Fruit fly (Drosophila melanogaster) whole organism, embryonic: ENCODE measurements around the gene Pxn.

ENCODE experiments used
- Abd-B ChIP-seq: fragments of 200-800 bp; sonication (Bioruptor generic); optimal IDR thresholded peaks from 2 replicates; lab custom pipeline; 2018; ENCODE audit warnings: missing biosample characterization, mild to moderate bottlenecking, missing genetic modification characterization, moderate library complexity
- Atf-2 ChIP-seq: fragments of 200-800 bp; sonication (Bioruptor generic); optimal IDR thresholded peaks from 2 replicates; lab custom pipeline; 2016; ENCODE audit warnings: missing biosample characterization, missing genetic modification characterization
- Atf6 ChIP-seq: fragments of 200-800 bp; sonication (Bioruptor generic); IDR thresholded peaks from 2 replicates; pipeline ENCODE4 v1.3.6; 2022; ENCODE audit warnings: missing biosample characterization, missing genetic modification characterization
- Bteb2 ChIP-seq: fragments of 200-800 bp; sonication (Bioruptor generic); optimal IDR thresholded peaks from 2 replicates; lab custom pipeline; 2016; ENCODE audit warnings: missing biosample characterization, missing genetic modification characterization
- CG1024 ChIP-seq: fragments of 200-800 bp; sonication (Bioruptor generic); IDR thresholded peaks from 2 replicates; pipeline ENCODE4 v1.3.6; 2022; ENCODE audit warnings: missing biosample characterization, missing genetic modification characterization
- CG10274 ChIP-seq: fragments of 200-800 bp; sonication (Bioruptor generic); optimal IDR thresholded peaks from 3 replicates; lab custom pipeline; 2017; ENCODE audit warnings: missing biosample characterization, mild to moderate bottlenecking, missing genetic modification characterization
- CG11247 ChIP-seq: fragments of 200-800 bp; sonication (Bioruptor generic); IDR thresholded peaks from 2 replicates; pipeline ENCODE4 v1.3.6; 2022; ENCODE audit warnings: missing biosample characterization, missing genetic modification characterization
- CG11560 ChIP-seq: fragments of 200-800 bp; sonication (Bioruptor generic); IDR thresholded peaks from 3 replicates; pipeline ENCODE4 v1.3.6; 2022; ENCODE audit warnings: missing biosample characterization, missing genetic modification characterization
- CG11723 ChIP-seq: fragments of 200-800 bp; sonication (Bioruptor generic); optimal IDR thresholded peaks from 2 replicates; lab custom pipeline; 2017; ENCODE audit warnings: missing biosample characterization, mild to moderate bottlenecking, missing genetic modification characterization
- CG12391 ChIP-seq: fragments of 200-800 bp; sonication (Bioruptor generic); optimal IDR thresholded peaks from 3 replicates; lab custom pipeline; 2018; ENCODE audit warnings: missing biosample characterization, mild to moderate bottlenecking, missing genetic modification characterization, moderate library complexity
- CG1529 ChIP-seq: fragments of 200-800 bp; sonication (Bioruptor generic); optimal IDR thresholded peaks from 3 replicates; lab custom pipeline; 2018; ENCODE audit warnings: missing biosample characterization, missing genetic modification characterization
- CG1792 ChIP-seq: fragments of 200-800 bp; sonication (Bioruptor generic); optimal IDR thresholded peaks from 2 replicates; lab custom pipeline; 2016; ENCODE audit warnings: missing biosample characterization, missing genetic modification characterization
- CG4707 ChIP-seq: fragments of 200-800 bp; sonication (Bioruptor generic); optimal IDR thresholded peaks from 2 replicates; lab custom pipeline; 2018; ENCODE audit warnings: missing biosample characterization, mild to moderate bottlenecking, missing genetic modification characterization, moderate library complexity
- CG5953 ChIP-seq: fragments of 200-800 bp; sonication (Bioruptor generic); IDR thresholded peaks from 2 replicates; pipeline ENCODE4 v1.3.6; 2022; ENCODE audit warnings: missing biosample characterization, missing genetic modification characterization
- CG6791 ChIP-seq: fragments of 200-800 bp; sonication (Bioruptor generic); IDR thresholded peaks from 3 replicates; pipeline ENCODE4 v1.3.6; 2022; ENCODE audit warnings: missing biosample characterization, missing genetic modification characterization; ENCODE audit not compliant: partially characterized antibody
- CG7556 ChIP-seq: fragments of 200-800 bp; sonication (Bioruptor generic); optimal IDR thresholded peaks from 2 replicates; lab custom pipeline; 2017; ENCODE audit warnings: missing biosample characterization, mild to moderate bottlenecking, missing genetic modification characterization
- CG7928 ChIP-seq: fragments of 200-800 bp; sonication (Bioruptor generic); optimal IDR thresholded peaks from 2 replicates; lab custom pipeline; 2017; ENCODE audit warnings: missing biosample characterization, mild to moderate bottlenecking, missing genetic modification characterization
- CG8359 ChIP-seq: fragments of 200-800 bp; sonication (Bioruptor generic); optimal IDR thresholded peaks from 2 replicates; lab custom pipeline; 2017; ENCODE audit warnings: missing biosample characterization, mild to moderate bottlenecking, missing genetic modification characterization, borderline replicate concordance
- D19A ChIP-seq: fragments of 200-800 bp; optimal IDR thresholded peaks from 3 replicates; lab custom pipeline; 2019; ENCODE audit warnings: missing biosample characterization, mild to moderate bottlenecking, missing genetic modification characterization, moderate library complexity
- Dbx ChIP-seq: fragments of 200-800 bp; sonication (Bioruptor generic); IDR thresholded peaks from 3 replicates; pipeline ENCODE4 v1.3.6; 2022; ENCODE audit warnings: missing biosample characterization, missing genetic modification characterization
- Dip2 ChIP-seq: fragments of 200-800 bp; sonication (Bioruptor generic); IDR thresholded peaks from 2 replicates; pipeline ENCODE4 v1.3.6; 2022; ENCODE audit warnings: missing biosample characterization, missing genetic modification characterization
- Drgx ChIP-seq: fragments of 200-800 bp; sonication (Bioruptor generic); IDR thresholded peaks from 2 replicates; pipeline ENCODE4 v1.3.6; 2022; ENCODE audit warnings: missing biosample characterization, missing genetic modification characterization
- HLH3B ChIP-seq: fragments of 200-800 bp; sonication (Bioruptor generic); IDR thresholded peaks from 2 replicates; pipeline ENCODE4 v1.3.6; 2022; ENCODE audit warnings: missing biosample characterization, missing genetic modification characterization
- MESR4 ChIP-seq: fragments of 200-800 bp; sonication (Bioruptor generic); optimal IDR thresholded peaks from 2 replicates; lab custom pipeline; 2018; ENCODE audit warnings: missing biosample characterization, mild to moderate bottlenecking, missing genetic modification characterization, moderate library complexity
- PHDP ChIP-seq: fragments of 200-800 bp; sonication (Bioruptor generic); optimal IDR thresholded peaks from 3 replicates; lab custom pipeline; 2018; ENCODE audit warnings: missing biosample characterization, mild to moderate bottlenecking, missing genetic modification characterization, moderate library complexity
- Six4 ChIP-seq: fragments of 200-800 bp; sonication (Bioruptor generic); optimal IDR thresholded peaks from 2 replicates; lab custom pipeline; 2016; ENCODE audit warnings: missing biosample characterization, missing genetic modification characterization
- Usf ChIP-seq: fragments of 200-800 bp; sonication (Bioruptor generic); optimal IDR thresholded peaks from 2 replicates; lab custom pipeline; 2017; ENCODE audit warnings: missing genotype, missing biosample characterization, missing genetic modification characterization
- br ChIP-seq: fragments of >200 bp; optimal IDR thresholded peaks from 2 replicates; lab custom pipeline; 2017
- chinmo ChIP-seq: fragments of 200-800 bp; sonication (Bioruptor generic); IDR thresholded peaks from 4 replicates; pipeline ENCODE4 v1.3.6; 2022; ENCODE audit warnings: missing biosample characterization, missing genetic modification characterization; ENCODE audit not compliant: partially characterized antibody
- ci ChIP-seq: fragments of 200-800 bp; sonication (Bioruptor generic); IDR thresholded peaks from 3 replicates; pipeline ENCODE4 v1.3.6; 2022; ENCODE audit warnings: missing biosample characterization, missing genetic modification characterization
- croc ChIP-seq: fragments of 200-800 bp; sonication (Bioruptor generic); conservative IDR thresholded peaks from 3 replicates; pipeline ENCODE4 v1.3.6; 2022; ENCODE audit warnings: missing biosample characterization, missing genetic modification characterization
- da ChIP-seq: fragments of 200-800 bp; sonication (Bioruptor generic); optimal IDR thresholded peaks from 2 replicates; lab custom pipeline; 2016; ENCODE audit warnings: missing biosample characterization, missing genetic modification characterization
- danr ChIP-seq: fragments of 200-800 bp; sonication (Bioruptor generic); IDR thresholded peaks from 2 replicates; pipeline ENCODE4 v1.3.6; 2022; ENCODE audit warnings: missing biosample characterization, missing genetic modification characterization
- dati ChIP-seq: fragments of 200-800 bp; sonication (Bioruptor generic); IDR thresholded peaks from 2 replicates; pipeline ENCODE4 v1.3.6; 2022; ENCODE audit warnings: missing biosample characterization, missing genetic modification characterization
- emc ChIP-seq: fragments of 200-800 bp; sonication (Bioruptor generic); optimal IDR thresholded peaks from 2 replicates; lab custom pipeline; 2016; ENCODE audit warnings: missing biosample characterization, missing genetic modification characterization
- exex ChIP-seq: fragments of 200-800 bp; sonication (Bioruptor generic); optimal IDR thresholded peaks from 4 replicates; lab custom pipeline; 2018; ENCODE audit warnings: missing biosample characterization, mild to moderate bottlenecking, missing genetic modification characterization, moderate library complexity
- fd102C ChIP-seq: fragments of 200-800 bp; sonication (Bioruptor generic); optimal IDR thresholded peaks from 2 replicates; lab custom pipeline; 2018; ENCODE audit warnings: missing biosample characterization, mild to moderate bottlenecking, missing genetic modification characterization, moderate library complexity
- gce ChIP-seq: fragments of 200-800 bp; sonication (Bioruptor generic); IDR thresholded peaks from 3 replicates; pipeline ENCODE4 v1.3.6; 2022; ENCODE audit warnings: missing biosample characterization, missing genetic modification characterization
- gcm2 ChIP-seq: fragments of 200-800 bp; sonication (Bioruptor generic); optimal IDR thresholded peaks from 2 replicates; lab custom pipeline; 2016; ENCODE audit warnings: missing biosample characterization, missing genetic modification characterization
- gsb-n ChIP-seq: fragments of 200-800 bp; sonication (Bioruptor generic); optimal IDR thresholded peaks from 3 replicates; lab custom pipeline; 2018; ENCODE audit warnings: missing biosample characterization, mild to moderate bottlenecking, missing genetic modification characterization
- jigr1 ChIP-seq: fragments of 200-800 bp; sonication (Bioruptor generic); IDR thresholded peaks from 3 replicates; pipeline ENCODE4 v1.3.6; 2022; ENCODE audit warnings: missing biosample characterization, missing genetic modification characterization
- jumu ChIP-seq: fragments of 200-800 bp; sonication (Bioruptor generic); optimal IDR thresholded peaks from 3 replicates; lab custom pipeline; 2016; ENCODE audit warnings: missing biosample characterization, missing genetic modification characterization
- maf-S ChIP-seq: fragments of 200-800 bp; sonication (Bioruptor generic); optimal IDR thresholded peaks from 2 replicates; lab custom pipeline; 2016; ENCODE audit warnings: missing biosample characterization, missing genetic modification characterization
- mld ChIP-seq: fragments of 200-800 bp; sonication (Bioruptor generic); IDR thresholded peaks from 3 replicates; pipeline ENCODE4 v1.3.6; 2022; ENCODE audit warnings: missing biosample characterization, missing genetic modification characterization; ENCODE audit not compliant: partially characterized antibody
- pita ChIP-seq: fragments of 200-800 bp; sonication (Bioruptor generic); optimal IDR thresholded peaks from 2 replicates; lab custom pipeline; 2017; ENCODE audit warnings: missing biosample characterization, mild to moderate bottlenecking, missing genetic modification characterization
- psq ChIP-seq: fragments of 200-800 bp; sonication (Bioruptor generic); optimal IDR thresholded peaks from 2 replicates; lab custom pipeline; 2017; ENCODE audit warnings: missing biosample characterization, missing genetic modification characterization
- scrt ChIP-seq: fragments of 200-800 bp; sonication (Bioruptor generic); optimal IDR thresholded peaks from 2 replicates; lab custom pipeline; 2018; ENCODE audit warnings: missing biosample characterization, mild to moderate bottlenecking, missing genetic modification characterization, moderate library complexity
- sens ChIP-seq: fragments of 200-800 bp; sonication (Bioruptor generic); peaks from one replicate; lab custom pipeline; 2016; ENCODE audit warnings: missing biosample characterization, missing genetic modification characterization
- sima ChIP-seq: fragments of 200-800 bp; sonication (Bioruptor generic); optimal IDR thresholded peaks from 2 replicates; lab custom pipeline; 2016; ENCODE audit warnings: missing biosample characterization, missing genetic modification characterization
- tio ChIP-seq: fragments of 200-800 bp; sonication (Bioruptor generic); optimal IDR thresholded peaks from 2 replicates; lab custom pipeline; 2017; ENCODE audit warnings: missing biosample characterization, missing genetic modification characterization, inconsistent platforms
- unpg ChIP-seq: fragments of 200-800 bp; sonication (Bioruptor generic); optimal IDR thresholded peaks from 3 replicates; lab custom pipeline; 2018; ENCODE audit warnings: missing biosample characterization, mild to moderate bottlenecking, missing genetic modification characterization, moderate library complexity
- wek ChIP-seq: fragments of 200-800 bp; sonication (Bioruptor generic); optimal IDR thresholded peaks from 3 replicates; lab custom pipeline; 2018; ENCODE audit warnings: missing biosample characterization, mild to moderate bottlenecking, missing genetic modification characterization, moderate library complexity
- zfh2 ChIP-seq: fragments of 200-800 bp; sonication (Bioruptor generic); optimal IDR thresholded peaks from 2 replicates; lab custom pipeline; 2016; ENCODE audit warnings: missing biosample characterization, missing genetic modification characterization

The Pxn gene

DNA sequence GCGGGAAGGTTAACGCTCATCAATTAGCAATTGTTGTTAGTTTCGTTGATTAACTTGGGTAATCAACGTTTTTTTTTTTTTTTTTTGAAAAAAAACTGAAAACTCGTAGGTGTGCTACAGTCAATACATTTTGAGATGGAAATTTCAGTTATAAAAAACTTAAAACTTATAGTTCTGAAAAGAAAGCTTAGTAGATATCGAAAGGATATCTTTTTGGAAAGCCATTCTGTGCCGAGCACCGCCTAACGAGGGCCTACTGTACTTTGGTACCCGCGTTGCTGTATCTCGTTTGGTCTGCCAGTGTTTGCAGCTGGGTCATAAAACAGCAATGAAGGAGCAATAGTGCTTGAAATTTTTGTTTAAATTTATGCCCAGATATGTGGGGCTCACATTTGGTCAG is 57.9 kb downstream of the Pxn start (continued):
- TF ChIP-seq pita (no peak), Abd-B (GFP tag; lab: Kevin White, UChicago) (no peak), Six4 (GFP tag; lab: Kevin White, UChicago) (no peak), CG5953 (GFP tag; lab: Robert Waterston, UW) (no peak), da (no peak), gsb-n (tag; lab: Kevin White, UChicago) (no peak), chinmo (GFP tag; lab: Robert Waterston, UW) (no peak), D19A (tag; lab: Kevin White, UChicago) (no peak), gce (0 out of 3 replicates have a peak, but pooled peaks have one; percentile 31), Atf-2 (no peak), Dip2 (GFP tag; lab: Robert Waterston, UW) (no peak), CG8359 (no peak), sens (GFP tag; lab: Kevin White, UChicago) (peak; percentile 27), Bteb2 (GFP tag; lab: Kevin White, UChicago) (no peak), Drgx (GFP tag; lab: Robert Waterston, UW) (peak; percentile 86), Usf (no peak), CG7928 (GFP tag; lab: Kevin White, UChicago) (no peak), CG11247 (peak; percentile 68), croc (no peak), CG6791 (GFP tag; lab: Robert Waterston, UW) (no peak), CG11723 (GFP tag; lab: Kevin White, UChicago) (no peak), CG7556 (GFP tag; lab: Kevin White, UChicago) (no peak), CG1024 (GFP tag; lab: Robert Waterston, UW) (peak; percentile 38; the same call in 1 of the 2 replicates), mld (GFP tag; lab: Robert Waterston, UW) (no peak), fd102C (GFP tag; lab: Kevin White, UChicago) (no peak), dati (GFP tag; lab: Robert Waterston, UW) (0 out of 2 replicates have a peak, but pooled peaks have one; percentile 10), gcm2 (GFP tag; lab: Kevin White, UChicago) (no peak), PHDP (tag; lab: Kevin White, UChicago) (no peak), emc (GFP tag; lab: Kevin White, UChicago) (no peak), MESR4 (GFP tag; lab: Kevin White, UChicago) (no peak), zfh2 (GFP tag; lab: Kevin White, UChicago) (no peak), HLH3B (GFP tag; lab: Robert Waterston, UW) (peak; percentile 74), scrt (peak; percentile 9), CG12391 (tag; lab: Kevin White, UChicago) (no peak), jigr1 (no peak), wek (no peak), CG10274 (no peak), danr (GFP tag; lab: Robert Waterston, UW) (no peak), unpg (GFP tag; lab: Kevin White, UChicago) (peak; percentile 32), tio (GFP tag; lab: Kevin White, UChicago) (no peak), CG1529 (no peak), CG4707 (GFP tag; lab: Kevin White, UChicago) (no peak), br (lab: Kevin White, UChicago) (no peak), jumu (GFP tag; lab: Kevin White, UChicago) (peak; percentile 8), maf-S (GFP tag; lab: Kevin White, UChicago) (peak; percentile 7), psq (GFP tag; lab: Kevin White, UChicago) (no peak), sima (GFP tag; lab: Kevin White, UChicago) (no peak), Dbx (GFP tag; lab: Robert Waterston, UW) (peak; percentile 60; the same call in 2 of the 3 replicates), CG1792 (GFP tag; lab: Kevin White, UChicago) (no peak), exex (tag; lab: Kevin White, UChicago) (no peak), ci (GFP tag; lab: Robert Waterston, UW) (0 out of 3 replicates have a peak, but pooled peaks have one; percentile 41), Atf6 (GFP tag; lab: Robert Waterston, UW) (no peak), CG11560 (tag; lab: Robert Waterston, UW) (no peak)
